Worm (Caenorhabditis elegans) whole organism, L3 larva: Measurements from ENCODE around the gene mks-3.

Source experiments
- R02D3.7 ChIP-seq: fragments of 150-350 bp; optimal IDR thresholded peaks from 2 replicates; lab custom pipeline; 2014; ENCODE audit warnings: missing biosample characterization, missing genetic modification characterization
- ZK546.5 ChIP-seq: sonication (generic microtip); optimal IDR thresholded peaks from 2 replicates; lab custom pipeline; 2017; ENCODE audit warnings: missing biosample characterization, missing genetic modification characterization
- ceh-82 ChIP-seq: fragments of 150-350 bp; optimal IDR thresholded peaks from 2 replicates; lab custom pipeline; 2014; ENCODE audit warnings: missing biosample characterization, missing genetic modification characterization
- daf-12 ChIP-seq: fragments of 150-350 bp; optimal IDR thresholded peaks from 2 replicates; lab custom pipeline; 2014; ENCODE audit warnings: missing biosample characterization, missing genetic modification reagents, missing genetic modification characterization
- hmg-11 ChIP-seq: sonication (generic microtip); optimal IDR thresholded peaks from 2 replicates; lab custom pipeline; 2016; ENCODE audit warnings: missing genetic modification characterization, missing compliant biosample characterization
- jun-1 ChIP-seq: fragments of 150-350 bp; optimal IDR thresholded peaks from 2 replicates; lab custom pipeline; 2014; ENCODE audit warnings: missing biosample characterization, missing genetic modification reagents, missing genetic modification characterization
- nhr-77 ChIP-seq: fragments of 150-350 bp; optimal IDR thresholded peaks from 2 replicates; lab custom pipeline; 2014; ENCODE audit warnings: missing biosample characterization, missing genetic modification characterization
- pqm-1 ChIP-seq: fragments of 150-350 bp; optimal IDR thresholded peaks from 2 replicates; lab custom pipeline; 2017; ENCODE audit warnings: missing biosample characterization, missing genetic modification characterization, inconsistent platforms
- skn-1 ChIP-seq: fragments of 150-350 bp; optimal IDR thresholded peaks from 2 replicates; lab custom pipeline; 2014; ENCODE audit warnings: missing biosample characterization, missing genetic modification characterization
- tbx-2 ChIP-seq: sonication (generic microtip); optimal IDR thresholded peaks from 2 replicates; lab custom pipeline; 2016; ENCODE audit warnings: mild to moderate bottlenecking, missing genetic modification characterization, missing compliant biosample characterization

DNA sequence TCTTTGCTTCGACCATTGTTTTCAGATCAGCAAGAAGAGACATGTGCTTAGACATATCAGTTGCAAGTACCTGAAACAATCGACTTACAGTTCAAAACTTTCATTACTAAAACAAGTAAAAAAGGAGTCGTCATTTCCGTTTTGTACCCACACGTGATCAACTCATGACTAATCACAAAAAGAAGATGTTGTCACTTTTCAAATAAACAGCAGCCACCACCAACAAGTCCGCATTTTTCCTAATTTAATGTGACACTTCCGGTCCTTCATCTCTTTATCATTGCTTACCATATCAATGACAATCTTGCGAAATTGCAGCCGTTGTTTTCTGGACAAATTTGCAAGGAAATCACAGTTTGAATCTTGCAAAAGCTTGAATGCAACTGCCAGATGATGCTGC is 45.2 kb upstream of the mks-3 start:
- TF ChIP-seq R02D3.7 (tag; lab: Kevin White, UChicago) (no peak), nhr-77 (tag; lab: Kevin White, UChicago) (no peak), jun-1 (tag; lab: Kevin White, UChicago) (no peak), hmg-11 (tag; lab: Kevin White, UChicago) (no peak), tbx-2 (tag; lab: Kevin White, UChicago) (no peak), ZK546.5 (tag; lab: Kevin White, UChicago) (no peak), skn-1 (tag; lab: Kevin White, UChicago) (no peak), daf-12 (no peak), pqm-1 (tag; lab: Kevin White, UChicago) (no peak), ceh-82 (no peak)
